Worm (Caenorhabditis elegans) whole organism, midembryonic: ENCODE data around the gene lido-9.

Experiments used
- T22C8.4 ChIP-seq: fragments of 200-800 bp; sonication (Bioruptor generic); IDR thresholded peaks from 2 replicates; pipeline ENCODE4 v1.3.6; 2022; ENCODE audit warnings: missing genetic modification characterization, missing compliant biosample characterization
- cog-1 ChIP-seq: sonication (generic microtip); optimal IDR thresholded peaks from 2 replicates; lab custom pipeline; 2016; ENCODE audit warnings: missing genetic modification characterization, missing compliant biosample characterization
- flt-1 ChIP-seq: fragments of 200-800 bp; sonication (Bioruptor generic); IDR thresholded peaks from 2 replicates; pipeline ENCODE4 v1.3.6; 2022; ENCODE audit warnings: missing genetic modification characterization, missing compliant biosample characterization
- klf-2 ChIP-seq: fragments of 200-800 bp; sonication (Bioruptor generic); conservative IDR thresholded peaks from 2 replicates; pipeline ENCODE4 v1.3.6; 2022; ENCODE audit warnings: missing genetic modification reagents, missing genetic modification characterization, missing compliant biosample characterization
- med-1 ChIP-seq: sonication (generic microtip); optimal IDR thresholded peaks from 2 replicates; lab custom pipeline; 2017; ENCODE audit warnings: missing genetic modification characterization, mild to moderate bottlenecking, missing compliant biosample characterization, antibody characterized with exemption, missing genetic modification reagents; ENCODE audit not compliant: insufficient read depth
- ref-1 ChIP-seq: fragments of 200-800 bp; sonication (Bioruptor generic); conservative IDR thresholded peaks from 2 replicates; pipeline ENCODE4 v1.3.6; 2022; ENCODE audit warnings: missing genetic modification reagents, missing genetic modification characterization, missing compliant biosample characterization
- tab-1 ChIP-seq: fragments of 200-800 bp; sonication (Bioruptor generic); IDR thresholded peaks from 2 replicates; pipeline ENCODE4 v1.3.6; 2022; ENCODE audit warnings: missing genetic modification characterization, missing compliant biosample characterization
- ztf-23 ChIP-seq: fragments of 200-800 bp; sonication (Bioruptor generic); IDR thresholded peaks from 2 replicates; pipeline ENCODE4 v1.3.6; 2022; ENCODE audit warnings: missing genetic modification reagents, missing genetic modification characterization, missing compliant biosample characterization
- ztf-29 ChIP-seq: fragments of 200-800 bp; sonication (Bioruptor generic); IDR thresholded peaks from 2 replicates; pipeline ENCODE4 v1.3.6; 2022; ENCODE audit warnings: missing genetic modification reagents, missing genetic modification characterization, missing compliant biosample characterization

The lido-9 gene

ce11 chrII:2973940-2974402 lies 26.6 kb upstream of the lido-9 start:
- 0 out of 2 replicates have a peak, but pooled peaks have one; percentile 11 for TF ChIP-seq ref-1 (GFP tag; lab: Robert Waterston, UW)
- TF ChIP-seq klf-2 (GFP tag; lab: Robert Waterston, UW): no peak
- peak; percentile 67 for TF ChIP-seq cog-1 (tag; lab: Kevin White, UChicago)
- peak; percentile 79 for TF ChIP-seq flt-1 (GFP tag; lab: Robert Waterston, UW)
- TF ChIP-seq ztf-23 (GFP tag; lab: Robert Waterston, UW): peak; percentile 68; the same call in 1 of the 2 replicates

ce11 chrII:2975561-2976230 lies 24.9 kb upstream of the lido-9 start:
- TF ChIP-seq T22C8.4 (GFP tag; lab: Robert Waterston, UW) (no peak), ztf-29 (GFP tag; lab: Robert Waterston, UW) (no peak), klf-2 (GFP tag; lab: Robert Waterston, UW) (no peak), ref-1 (GFP tag; lab: Robert Waterston, UW) (no peak), med-1 (no peak), flt-1 (GFP tag; lab: Robert Waterston, UW) (no peak)

ce11 chrII:2976597-2976996 lies 24.0 kb upstream of the lido-9 start, which contains the start of gene nhr-88:
Gene nhr-88, plus strand, starts transcription at chrII:2976639.
- TF ChIP-seq med-1: no peak
- TF ChIP-seq cog-1 (tag; lab: Kevin White, UChicago): no peak
- no peak for TF ChIP-seq ztf-23 (GFP tag; lab: Robert Waterston, UW)
- TF ChIP-seq klf-2 (GFP tag; lab: Robert Waterston, UW): no peak
- TF ChIP-seq ref-1 (GFP tag; lab: Robert Waterston, UW): no peak
- TF ChIP-seq ztf-29 (GFP tag; lab: Robert Waterston, UW): no peak
- no peak for TF ChIP-seq tab-1 (GFP tag; lab: Robert Waterston, UW)
- no peak for TF ChIP-seq flt-1 (GFP tag; lab: Robert Waterston, UW)
- TF ChIP-seq T22C8.4 (GFP tag; lab: Robert Waterston, UW): no peak

DNA sequence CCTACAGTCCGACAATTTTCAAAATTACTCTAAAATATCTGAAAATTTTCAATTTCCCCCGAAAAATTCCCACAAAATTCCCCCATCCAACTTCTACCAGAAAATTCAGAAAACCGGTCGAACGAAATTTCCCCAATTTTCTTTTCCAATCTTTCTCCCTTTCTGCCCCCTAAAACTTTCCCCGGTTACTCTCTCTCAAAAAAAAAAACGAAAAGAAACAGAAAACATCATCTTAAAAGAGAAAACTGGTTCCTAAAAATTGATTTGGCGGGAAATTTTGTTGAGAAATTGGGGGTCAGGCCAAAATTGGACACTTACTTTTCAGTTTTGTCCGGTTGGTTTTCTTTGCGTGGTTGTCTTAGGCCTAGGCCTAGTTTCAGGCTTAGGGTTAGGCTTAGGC lies 22.9 kb upstream of the lido-9 start:
- TF ChIP-seq cog-1 (tag; lab: Kevin White, UChicago) (no peak), med-1 (no peak), T22C8.4 (GFP tag; lab: Robert Waterston, UW) (no peak), ztf-29 (GFP tag; lab: Robert Waterston, UW) (no peak), tab-1 (GFP tag; lab: Robert Waterston, UW) (no peak), flt-1 (GFP tag; lab: Robert Waterston, UW) (no peak), ztf-23 (GFP tag; lab: Robert Waterston, UW) (no peak), ref-1 (GFP tag; lab: Robert Waterston, UW) (no peak), klf-2 (GFP tag; lab: Robert Waterston, UW) (no peak)

ce11 chrII:2979061-2979460 lies 21.5 kb upstream of the lido-9 start:
- TF ChIP-seq flt-1 (GFP tag; lab: Robert Waterston, UW) (no peak), ztf-29 (GFP tag; lab: Robert Waterston, UW) (peak; percentile 47; the same call in 1 of the 2 replicates)

ce11 chrII:2984383-2984782 lies 16.2 kb upstream of the lido-9 start:
- no peak for TF ChIP-seq ref-1 (GFP tag; lab: Robert Waterston, UW)

- TF ChIP-seq ref-1 (GFP tag; lab: Robert Waterston, UW): no peak
- 0 out of 2 replicates have a peak, but pooled peaks have one; percentile 58 for TF ChIP-seq tab-1 (GFP tag; lab: Robert Waterston, UW)
- TF ChIP-seq klf-2 (GFP tag; lab: Robert Waterston, UW): no peak
These were observed 15.1 kb upstream of the lido-9 start for ce11 chrII:2985446-2985845.

DNA sequence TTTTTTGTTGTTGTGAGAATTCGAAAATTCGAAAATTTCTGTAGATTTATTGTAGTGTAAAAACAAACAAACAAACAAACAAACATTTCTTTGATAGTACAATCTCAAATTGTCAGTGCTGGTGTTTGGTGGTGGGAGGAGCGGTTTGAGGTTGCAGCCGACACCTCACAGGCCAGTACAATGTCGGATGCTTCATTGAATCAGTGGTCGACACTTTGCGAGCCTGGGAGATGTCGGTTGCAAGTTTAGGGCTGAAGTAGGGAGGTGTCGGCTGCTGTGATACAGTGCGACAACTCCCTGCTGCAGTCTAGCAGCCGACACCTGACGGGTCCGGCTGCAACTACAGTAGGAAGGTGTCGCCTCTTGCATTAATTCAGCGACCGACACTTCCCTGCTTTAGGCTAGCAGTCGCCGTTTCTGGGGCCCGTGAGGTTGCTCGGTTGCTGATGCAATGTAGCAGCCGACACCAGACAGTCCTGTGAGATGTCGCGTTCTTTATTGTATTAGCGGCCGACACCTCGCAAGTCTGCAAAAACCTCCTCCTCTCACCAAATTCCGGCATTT lies 14.6 kb upstream of the lido-9 start:
- TF ChIP-seq med-1 (no peak), klf-2 (GFP tag; lab: Robert Waterston, UW) (no peak), ztf-23 (GFP tag; lab: Robert Waterston, UW) (no peak), ztf-29 (GFP tag; lab: Robert Waterston, UW) (no peak), ref-1 (GFP tag; lab: Robert Waterston, UW) (no peak), cog-1 (tag; lab: Kevin White, UChicago) (no peak), T22C8.4 (GFP tag; lab: Robert Waterston, UW) (no peak), tab-1 (GFP tag; lab: Robert Waterston, UW) (no peak), flt-1 (GFP tag; lab: Robert Waterston, UW) (no peak)

ce11 chrII:2987122-2987556 lies 13.4 kb upstream of the lido-9 start:
- TF ChIP-seq T22C8.4 (GFP tag; lab: Robert Waterston, UW): no peak
- TF ChIP-seq ztf-29 (GFP tag; lab: Robert Waterston, UW): no peak
- TF ChIP-seq ztf-23 (GFP tag; lab: Robert Waterston, UW): no peak
- no peak for TF ChIP-seq cog-1 (tag; lab: Kevin White, UChicago)
- no peak for TF ChIP-seq tab-1 (GFP tag; lab: Robert Waterston, UW)
- 0 out of 2 replicates have a peak, but pooled peaks have one; percentile 12 for TF ChIP-seq klf-2 (GFP tag; lab: Robert Waterston, UW)
- no peak for TF ChIP-seq ref-1 (GFP tag; lab: Robert Waterston, UW)
- TF ChIP-seq flt-1 (GFP tag; lab: Robert Waterston, UW): no peak

ce11 chrII:2987854-2988350 lies 12.7 kb upstream of the lido-9 start, which contains the start of gene lido-7:
Gene lido-7, plus strand, starts transcription at chrII:2988300.
- TF ChIP-seq ztf-23 (GFP tag; lab: Robert Waterston, UW): peak; percentile 59; the same call in 1 of the 2 replicates
- TF ChIP-seq flt-1 (GFP tag; lab: Robert Waterston, UW): no peak; the same call in 1 of the 2 replicates
